Fruit fly (Drosophila melanogaster): Measurements from ENCODE around the gene dnt.

dnt gene

DNA sequence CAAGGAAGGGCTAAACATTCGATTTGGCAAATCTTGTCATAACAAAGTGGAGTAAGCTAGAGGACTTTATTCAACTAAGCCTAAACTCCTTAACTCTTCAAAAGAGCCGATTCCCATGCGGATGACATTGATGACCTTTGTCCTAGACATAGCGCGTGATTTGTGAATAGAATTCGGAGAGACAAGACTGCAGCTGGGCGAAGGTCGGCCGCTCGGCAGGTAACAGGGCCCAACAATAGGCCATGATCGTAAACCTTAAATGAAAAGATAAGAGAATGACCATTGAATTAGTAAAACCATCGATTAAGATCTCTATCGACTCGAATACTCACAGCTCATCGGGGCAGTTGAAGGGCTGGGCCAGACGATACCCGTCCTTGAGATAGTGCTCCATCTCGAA lies 24.0 kb downstream of the dnt start:
- no peak for TF ChIP-seq CG5245 (GFP tag; optimal IDR thresholded peaks at IDR 0.05)
- TF ChIP-seq wdn (GFP tag; IDR thresholded peaks at IDR 0.05) = no peak
- TF ChIP-seq run (tag; optimal IDR thresholded peaks at IDR 0.05) = no peak
- TF ChIP-seq zen (tag; optimal IDR thresholded peaks at IDR 0.05) = peak; percentile 59
- TF ChIP-seq z (GFP tag; IDR thresholded peaks at IDR 0.05) = no peak
- TF ChIP-seq cad (GFP tag; optimal IDR thresholded peaks at IDR 0.05) = peak; percentile 70
- peak; percentile 54 for TF ChIP-seq Kr (GFP tag; optimal IDR thresholded peaks at IDR 0.05)
- TF ChIP-seq Hr51 (GFP tag; optimal IDR thresholded peaks at IDR 0.05) = no peak
- TF ChIP-seq Nf-YA (GFP tag; IDR thresholded peaks at IDR 0.05) = no peak
- no peak for TF ChIP-seq CG15011 (GFP tag; optimal IDR thresholded peaks at IDR 0.05)
- no peak for TF ChIP-seq CG12299 (tag; optimal IDR thresholded peaks at IDR 0.05)
- no peak for TF ChIP-seq crc (GFP tag; optimal IDR thresholded peaks at IDR 0.05)
- TF ChIP-seq CG1832 (GFP tag; optimal IDR thresholded peaks at IDR 0.05) = no peak
- peak; percentile 94 for TF ChIP-seq D (optimal IDR thresholded peaks at IDR 0.05)
- no peak for TF ChIP-seq D (GFP tag; optimal IDR thresholded peaks at IDR 0.05)
- no peak for TF ChIP-seq NFAT (GFP tag; IDR thresholded peaks at IDR 0.05)
- TF ChIP-seq grn (GFP tag; optimal IDR thresholded peaks at IDR 0.05) = peak; percentile 46
- TF ChIP-seq CG5953 (GFP tag; IDR thresholded peaks at IDR 0.05) = no peak
- no peak for TF ChIP-seq chinmo (GFP tag; IDR thresholded peaks at IDR 0.05; ENCODE audit: partially characterized antibody)
- no peak for TF ChIP-seq tna (GFP tag; IDR thresholded peaks at IDR 0.05; ENCODE audit: partially characterized antibody)
- no peak for TF ChIP-seq zfh2 (GFP tag; optimal IDR thresholded peaks at IDR 0.05)
- TF ChIP-seq en (GFP tag; optimal IDR thresholded peaks at IDR 0.05) = no peak
- no peak for TF ChIP-seq bbx (GFP tag; IDR thresholded peaks at IDR 0.05; ENCODE audit: partially characterized antibody)
- no peak for TF ChIP-seq ewg (GFP tag; optimal IDR thresholded peaks at IDR 0.05)
- no peak for TF ChIP-seq CG42726 (GFP tag; IDR thresholded peaks at IDR 0.05; ENCODE audit: partially characterized antibody)
- TF ChIP-seq CG4854 (GFP tag; optimal IDR thresholded peaks at IDR 0.05) = no peak
- TF ChIP-seq tap (tag; optimal IDR thresholded peaks at IDR 0.05) = no peak
- TF ChIP-seq CG3847 (GFP tag; IDR thresholded peaks at IDR 0.05) = no peak
- no peak for TF ChIP-seq croc (GFP tag; conservative IDR thresholded peaks at IDR 0.05)
- TF ChIP-seq sug (tag; optimal IDR thresholded peaks at IDR 0.05) = no peak
- no peak for TF ChIP-seq CG14014 (GFP tag; IDR thresholded peaks at IDR 0.05)
- no peak for TF ChIP-seq CG6254 (GFP tag; optimal IDR thresholded peaks at IDR 0.05)
- no peak for TF ChIP-seq sd (tag; optimal IDR thresholded peaks at IDR 0.05)
- TF ChIP-seq CG32772 (GFP tag; IDR thresholded peaks at IDR 0.05) = no peak

dm6 chr2L:19337971-19338732 lies 24.9 kb downstream of the dnt start:
- TF ChIP-seq CG12219 (GFP tag; optimal IDR thresholded peaks at IDR 0.05) (no peak), CG10654 (GFP tag; optimal IDR thresholded peaks at IDR 0.05) (no peak), gem (tag; optimal IDR thresholded peaks at IDR 0.05) (no peak), CG17186 (GFP tag; optimal IDR thresholded peaks at IDR 0.05) (no peak), sens (GFP tag) (peak; percentile 38), abd-A (tag; optimal IDR thresholded peaks at IDR 0.05) (peak; percentile 6), cad (GFP tag; optimal IDR thresholded peaks at IDR 0.05) (peak; percentile 92), CG16863 (GFP tag; optimal IDR thresholded peaks at IDR 0.05) (no peak), stc (GFP tag; IDR thresholded peaks at IDR 0.05) (no peak), CG11456 (GFP tag; IDR thresholded peaks at IDR 0.05) (no peak), Scr (GFP tag; IDR thresholded peaks at IDR 0.05; ENCODE audit: partially characterized antibody) (no peak), YL-1 (GFP tag; optimal IDR thresholded peaks at IDR 0.05) (no peak), CG31388 (GFP tag; optimal IDR thresholded peaks at IDR 0.05) (no peak), CG34422 (GFP tag; IDR thresholded peaks at IDR 0.05) (no peak), E2f1 (GFP tag; IDR thresholded peaks at IDR 0.05) (no peak), CG8281 (tag; optimal IDR thresholded peaks at IDR 0.05) (no peak), D (optimal IDR thresholded peaks at IDR 0.05) (peak; percentile 78), D (GFP tag; optimal IDR thresholded peaks at IDR 0.05) (no peak), bigmax (GFP tag; optimal IDR thresholded peaks at IDR 0.05) (no peak), zen (tag; optimal IDR thresholded peaks at IDR 0.05) (peak; percentile 80), Stat92E (GFP tag; optimal IDR thresholded peaks at IDR 0.05) (peak in 1 of 3 experiments; percentile 45)

Data from whole organism, embryonic.